Worm (Caenorhabditis elegans) whole organism, L3 larva: Measurements from ENCODE around the gene zhp-4.
A peak's percentile ranks its signal among the peaks of the same experiment; 100 is the strongest.

Source experiments
- R02D3.7 ChIP-seq: fragments of 150-350 bp; optimal IDR thresholded peaks from 2 replicates; lab custom pipeline; 2014; ENCODE audit warnings: missing biosample characterization, missing genetic modification characterization
- ZK546.5 ChIP-seq: sonication (generic microtip); optimal IDR thresholded peaks from 2 replicates; lab custom pipeline; 2017; ENCODE audit warnings: missing biosample characterization, missing genetic modification characterization
- aly-2 ChIP-seq: fragments of 150-350 bp; optimal IDR thresholded peaks from 2 replicates; lab custom pipeline; 2014; ENCODE audit warnings: missing biosample characterization, missing genetic modification characterization
- ama-1 ChIP-seq: fragments of 150-350 bp; optimal IDR thresholded peaks from 2 replicates; lab custom pipeline; 2018
- ceh-16 ChIP-seq: sonication (generic microtip); optimal IDR thresholded peaks from 2 replicates; lab custom pipeline; 2017; ENCODE audit warnings: missing biosample characterization, missing genetic modification characterization
- ceh-28 ChIP-seq: fragments of 150-350 bp; optimal IDR thresholded peaks from 2 replicates; lab custom pipeline; 2014; ENCODE audit warnings: missing biosample characterization, missing genetic modification reagents, missing genetic modification characterization
- ceh-82 ChIP-seq: fragments of 150-350 bp; optimal IDR thresholded peaks from 2 replicates; lab custom pipeline; 2014; ENCODE audit warnings: missing biosample characterization, missing genetic modification characterization
- ceh-9 ChIP-seq: sonication (generic microtip); optimal IDR thresholded peaks from 2 replicates; lab custom pipeline; 2018; ENCODE audit warnings: missing biosample characterization, missing genetic modification characterization
- daf-12 ChIP-seq: fragments of 150-350 bp; optimal IDR thresholded peaks from 2 replicates; lab custom pipeline; 2014; ENCODE audit warnings: missing biosample characterization, missing genetic modification reagents, missing genetic modification characterization
- egl-27 ChIP-seq: sonication (generic microtip); optimal IDR thresholded peaks from 4 replicates; lab custom pipeline; 2017; ENCODE audit warnings: missing biosample characterization, missing genetic modification reagents, missing genetic modification characterization
- egl-5 ChIP-seq: fragments of 150-350 bp; optimal IDR thresholded peaks from 2 replicates; lab custom pipeline; 2017; ENCODE audit warnings: missing biosample characterization, missing genetic modification reagents, missing genetic modification characterization, inconsistent platforms
- elt-2 ChIP-seq: sonication (generic microtip); optimal IDR thresholded peaks from 2 replicates; lab custom pipeline; 2016; ENCODE audit warnings: missing genetic modification reagents, mild to moderate bottlenecking, missing genetic modification characterization, missing compliant biosample characterization
- eor-1 ChIP-seq, 2 experiments: fragments of 150-350 bp; optimal IDR thresholded peaks; 2 replicates each; lab custom pipeline; 2014 to 2018; ENCODE audit warnings: missing biosample characterization in 2 of 2, missing genetic modification characterization in 2 of 2
- fkh-10 ChIP-seq: sonication (generic microtip); optimal IDR thresholded peaks from 2 replicates; lab custom pipeline; 2017; ENCODE audit warnings: missing biosample characterization, missing genetic modification reagents, missing genetic modification characterization
- fkh-2 ChIP-seq: fragments of 150-350 bp; optimal IDR thresholded peaks from 2 replicates; lab custom pipeline; 2014; ENCODE audit warnings: missing biosample characterization, missing genetic modification reagents, missing genetic modification characterization
- fos-1 ChIP-seq: fragments of 150-350 bp; optimal IDR thresholded peaks from 2 replicates; lab custom pipeline; 2014; ENCODE audit warnings: missing biosample characterization, missing genetic modification characterization
- hmg-11 ChIP-seq: sonication (generic microtip); optimal IDR thresholded peaks from 2 replicates; lab custom pipeline; 2016; ENCODE audit warnings: missing genetic modification characterization, missing compliant biosample characterization
- lin-15B ChIP-seq: fragments of 150-350 bp; optimal IDR thresholded peaks from 2 replicates; lab custom pipeline; 2014; ENCODE audit warnings: missing biosample characterization, missing genetic modification characterization
- lin-39 ChIP-seq: fragments of 150-350 bp; optimal IDR thresholded peaks from 2 replicates; lab custom pipeline; 2018; ENCODE audit warnings: missing biosample characterization, missing genetic modification reagents, missing genetic modification characterization
- mdl-1 ChIP-seq: fragments of 150-350 bp; optimal IDR thresholded peaks from 2 replicates; lab custom pipeline; 2014; ENCODE audit warnings: missing biosample characterization, missing genetic modification characterization
- mml-1 ChIP-seq: fragments of 150-350 bp; sonication (generic microtip); optimal IDR thresholded peaks from 3 replicates; lab custom pipeline; 2014; ENCODE audit warnings: missing biosample characterization, missing genetic modification characterization
- nfya-1 ChIP-seq: sonication (generic microtip); optimal IDR thresholded peaks from 2 replicates; lab custom pipeline; 2017; ENCODE audit warnings: missing genetic modification characterization, mild to moderate bottlenecking, missing compliant biosample characterization, antibody characterized with exemption, moderate library complexity; ENCODE audit not compliant: insufficient read depth
- nhr-11 ChIP-seq: fragments of 150-350 bp; optimal IDR thresholded peaks from 2 replicates; lab custom pipeline; 2014; ENCODE audit warnings: missing biosample characterization, missing genetic modification characterization
- nhr-23 ChIP-seq: fragments of 150-350 bp; optimal IDR thresholded peaks from 2 replicates; lab custom pipeline; 2014; ENCODE audit warnings: missing biosample characterization, missing genetic modification reagents, missing genetic modification characterization
- nhr-237 ChIP-seq: fragments of 150-350 bp; optimal IDR thresholded peaks from 2 replicates; lab custom pipeline; 2014; ENCODE audit warnings: missing biosample characterization, missing genetic modification characterization
- nhr-25 ChIP-seq: sonication (generic microtip); optimal IDR thresholded peaks from 2 replicates; lab custom pipeline; 2017; ENCODE audit warnings: missing biosample characterization, missing genetic modification characterization
- nhr-28 ChIP-seq: fragments of 150-350 bp; optimal IDR thresholded peaks from 2 replicates; lab custom pipeline; 2014; ENCODE audit warnings: missing biosample characterization, missing genetic modification characterization
- nhr-43 ChIP-seq: sonication (generic microtip); optimal IDR thresholded peaks from 2 replicates; lab custom pipeline; 2016; ENCODE audit warnings: mild to moderate bottlenecking, missing genetic modification characterization, missing compliant biosample characterization; ENCODE audit not compliant: poor library complexity, severe bottlenecking
- nhr-76 ChIP-seq: fragments of 150-350 bp; sonication (generic microtip); optimal IDR thresholded peaks from 5 replicates; lab custom pipeline; 2014; ENCODE audit warnings: missing biosample characterization, missing genetic modification characterization
- nhr-77 ChIP-seq: fragments of 150-350 bp; optimal IDR thresholded peaks from 2 replicates; lab custom pipeline; 2014; ENCODE audit warnings: missing biosample characterization, missing genetic modification characterization
- pha-4 ChIP-seq: fragments of 150-350 bp; optimal IDR thresholded peaks from 2 replicates; lab custom pipeline; 2014; ENCODE audit warnings: missing biosample characterization, missing genetic modification reagents, missing genetic modification characterization
- skn-1 ChIP-seq: fragments of 150-350 bp; optimal IDR thresholded peaks from 2 replicates; lab custom pipeline; 2014; ENCODE audit warnings: missing biosample characterization, missing genetic modification characterization
- snpc-4 ChIP-seq: fragments of 150-350 bp; optimal IDR thresholded peaks from 2 replicates; lab custom pipeline; 2014; ENCODE audit warnings: missing biosample characterization, missing genetic modification characterization
- tbx-2 ChIP-seq: sonication (generic microtip); optimal IDR thresholded peaks from 2 replicates; lab custom pipeline; 2016; ENCODE audit warnings: mild to moderate bottlenecking, missing genetic modification characterization, missing compliant biosample characterization
- zag-1 ChIP-seq: fragments of 150-350 bp; optimal IDR thresholded peaks from 2 replicates; lab custom pipeline; 2014; ENCODE audit warnings: missing biosample characterization, missing genetic modification characterization
- ztf-11 ChIP-seq: fragments of 150-350 bp; optimal IDR thresholded peaks from 2 replicates; lab custom pipeline; 2014; ENCODE audit warnings: missing biosample characterization, missing genetic modification characterization

zhp-4 gene

ce11 chrV:19131848-19132401 is 30.3 kb upstream of the zhp-4 start:
- TF ChIP-seq mml-1 (tag; lab: Kevin White, UChicago) (no peak), nhr-11 (tag; lab: Kevin White, UChicago) (no peak), nfya-1 (tag; lab: Kevin White, UChicago) (no peak), egl-5 (tag; lab: Kevin White, UChicago) (no peak), ceh-28 (peak; percentile 64)
- TF ChIP-seq, all 47 proteins: peak for 1

DNA sequence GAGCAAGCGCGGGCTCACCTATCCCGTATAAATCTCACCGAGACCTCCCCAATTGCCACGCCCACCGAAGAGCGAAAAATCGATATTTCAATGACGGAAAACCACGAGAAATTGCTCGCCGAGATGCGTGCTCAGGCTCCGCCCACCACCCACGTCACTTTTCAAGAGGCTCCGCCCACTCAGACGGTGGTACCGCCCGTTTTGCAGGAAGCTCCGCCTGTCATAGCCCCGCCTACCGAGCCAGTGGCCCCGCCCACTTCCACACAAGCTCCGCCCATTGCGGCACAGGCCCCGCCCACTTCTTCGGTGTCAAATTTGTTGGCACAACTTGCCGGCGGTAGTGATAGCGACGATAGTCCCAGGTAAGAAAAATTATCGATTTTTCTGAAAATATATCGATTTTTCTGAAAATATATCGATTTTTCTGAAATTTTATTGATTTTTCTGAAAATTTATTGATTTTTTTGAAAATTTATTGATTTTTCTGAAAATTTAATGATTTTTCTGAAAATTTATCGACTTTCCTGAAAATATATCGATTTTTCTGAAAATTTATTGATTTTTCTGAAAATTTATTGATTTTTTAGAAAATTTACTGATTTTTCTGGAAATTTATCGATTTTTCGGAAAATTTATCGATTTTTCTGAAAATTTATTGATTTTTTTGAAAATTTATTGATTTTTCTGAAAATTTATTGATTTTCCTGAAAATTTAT is 28.1 kb upstream of the zhp-4 start:
- TF ChIP-seq nhr-77 (tag; lab: Kevin White, UChicago), result no peak
- TF ChIP-seq ceh-28, result peak; percentile 72

DNA sequence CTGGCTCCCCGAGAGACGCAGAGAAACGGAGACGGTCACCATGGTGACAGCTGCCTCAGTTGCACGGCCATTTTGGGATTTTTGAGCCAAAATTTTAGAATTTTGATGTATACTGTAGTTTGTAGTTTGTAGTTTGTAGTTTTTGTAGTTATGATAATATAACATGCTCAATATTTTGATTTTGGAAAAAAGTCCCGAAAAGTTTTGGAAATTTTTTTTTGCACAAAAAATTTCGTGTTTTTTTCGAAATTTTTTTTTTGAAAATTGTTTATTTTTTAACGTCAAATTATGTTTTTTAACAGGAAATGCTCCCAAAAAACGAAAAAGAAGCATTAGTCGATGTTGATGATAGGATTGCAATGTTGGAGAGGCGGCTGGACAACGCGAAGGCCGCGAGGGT is 25.6 kb upstream of the zhp-4 start, which contains the start of gene dyf-17:
Gene dyf-17, plus strand, starts transcription at position 301 of the 400 bp plus-strand sequence.
- TF ChIP-seq daf-12 (tag; lab: Kevin White, UChicago) (no peak), fkh-2 (tag; lab: Kevin White, UChicago) (no peak), ama-1 (no peak), ceh-16 (tag; lab: Kevin White, UChicago) (no peak), fkh-10 (GFP tag; lab: Kevin White, UChicago) (no peak), nhr-237 (tag; lab: Kevin White, UChicago) (no peak)

DNA sequence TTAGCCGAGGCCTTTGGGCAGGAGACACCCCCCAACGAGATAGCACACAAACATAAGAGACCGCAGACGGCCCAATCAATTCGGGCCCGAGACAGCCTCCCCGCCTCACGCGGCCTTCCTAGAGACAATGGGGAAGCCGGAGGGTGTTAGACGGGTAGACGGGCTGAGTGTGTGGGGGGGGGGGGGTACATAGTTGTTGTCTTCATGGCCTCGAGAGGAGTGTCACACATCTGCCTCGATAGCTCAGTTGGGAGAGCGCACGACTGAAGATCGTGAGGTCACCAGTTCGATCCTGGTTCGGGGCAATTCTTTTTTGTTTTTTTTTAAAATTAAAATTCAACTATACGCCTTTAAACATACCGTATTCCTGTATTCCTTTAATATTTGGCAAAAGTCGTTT is 24.2 kb upstream of the zhp-4 start:
- TF ChIP-seq nhr-237 (tag; lab: Kevin White, UChicago) (no peak), nhr-28 (tag; lab: Kevin White, UChicago) (no peak), lin-39 (tag; lab: Kevin White, UChicago) (peak; percentile 87), ceh-28 (peak; percentile 69), nhr-25 (tag; lab: Kevin White, UChicago) (no peak), pha-4 (peak; percentile 13), fkh-10 (GFP tag; lab: Kevin White, UChicago) (no peak), elt-2 (tag; lab: Kevin White, UChicago) (peak; percentile 31), egl-27 (tag; lab: Kevin White, UChicago) (no peak), ceh-9 (tag; lab: Kevin White, UChicago) (no peak), tbx-2 (tag; lab: Kevin White, UChicago) (peak; percentile 20), nfya-1 (tag; lab: Kevin White, UChicago) (peak; percentile 63), skn-1 (tag; lab: Kevin White, UChicago) (peak; percentile 23), hmg-11 (peak; percentile 95), snpc-4 (tag; lab: Kevin White, UChicago) (no peak)

ce11 chrV:19125253-19125652 is 23.7 kb upstream of the zhp-4 start:
- TF ChIP-seq nhr-28 (tag; lab: Kevin White, UChicago), result no peak
- TF ChIP-seq ztf-11 (tag; lab: Kevin White, UChicago), result no peak
- TF ChIP-seq fos-1 (tag; lab: Kevin White, UChicago), result no peak
- TF ChIP-seq eor-1 (tag; optimal IDR thresholded peaks at IDR 0.05; lab: Kevin White, UChicago), result no peak
- TF ChIP-seq zag-1 (tag; lab: Kevin White, UChicago), result no peak
- TF ChIP-seq lin-15B, result no peak
- no peak for TF ChIP-seq egl-5 (tag; lab: Kevin White, UChicago)
- TF ChIP-seq R02D3.7 (tag; lab: Kevin White, UChicago), result no peak
- TF ChIP-seq pha-4, result no peak
- no peak for TF ChIP-seq aly-2
- TF ChIP-seq, all 47 proteins: peak for 0

ce11 chrV:19124586-19124985 is 23.0 kb upstream of the zhp-4 start, which contains the start of gene bed-1:
Gene bed-1 (minus strand): TSS chrV:19124922.
- TF ChIP-seq nfya-1 (tag; lab: Kevin White, UChicago) (no peak), nhr-76 (tag; lab: Kevin White, UChicago) (no peak), daf-12 (tag; lab: Kevin White, UChicago) (no peak), fos-1 (tag; lab: Kevin White, UChicago) (no peak), mdl-1 (tag; lab: Kevin White, UChicago) (no peak), ceh-82 (tag; lab: Kevin White, UChicago) (no peak), nhr-43 (no peak), nhr-23 (tag; lab: Kevin White, UChicago) (no peak), ZK546.5 (tag; lab: Kevin White, UChicago) (no peak), mml-1 (tag; lab: Kevin White, UChicago) (no peak), eor-1 (tag; optimal IDR thresholded peaks at IDR 0.05; lab: Kevin White, UChicago) (no peak), ceh-9 (tag; lab: Kevin White, UChicago) (no peak), ceh-28 (no peak), nhr-11 (tag; lab: Kevin White, UChicago) (no peak), nhr-77 (tag; lab: Kevin White, UChicago) (no peak), hmg-11 (no peak)
- TF ChIP-seq, all 47 proteins: peak for 0
